Fruit fly (Drosophila melanogaster) whole organism, embryonic: ENCODE data around the gene opa.

ENCODE experiments used
- Atf-2 ChIP-seq: fragments of 200-800 bp; sonication (Bioruptor generic); optimal IDR thresholded peaks from 2 replicates; lab custom pipeline; 2016; ENCODE audit warnings: missing biosample characterization, missing genetic modification characterization
- Atf3 ChIP-seq: fragments of 200-800 bp; sonication (Bioruptor generic); optimal IDR thresholded peaks from 3 replicates; lab custom pipeline; 2016; ENCODE audit warnings: missing biosample characterization, missing genetic modification characterization
- Blimp-1 ChIP-seq: fragments of 200-800 bp; sonication (Bioruptor generic); optimal IDR thresholded peaks from 3 replicates; lab custom pipeline; 2018; ENCODE audit warnings: missing biosample characterization, missing genetic modification characterization, mild to moderate bottlenecking, moderate library complexity, missing genetic modification reagents
- CG12104 ChIP-seq: fragments of 200-800 bp; sonication (Bioruptor generic); optimal IDR thresholded peaks from 3 replicates; lab custom pipeline; 2016; ENCODE audit warnings: missing biosample characterization, missing genetic modification characterization
- CG18764 ChIP-seq: fragments of 200-800 bp; sonication (Bioruptor generic); optimal IDR thresholded peaks from 3 replicates; lab custom pipeline; 2016; ENCODE audit warnings: missing biosample characterization, missing genetic modification characterization
- CG4820 ChIP-seq: fragments of 200-800 bp; sonication (Bioruptor generic); optimal IDR thresholded peaks from 3 replicates; lab custom pipeline; 2016; ENCODE audit warnings: missing biosample characterization, missing genetic modification characterization
- CG6654 ChIP-seq: fragments of 200-800 bp; sonication (Bioruptor generic); optimal IDR thresholded peaks from 2 replicates; lab custom pipeline; 2017; ENCODE audit warnings: missing biosample characterization, mild to moderate bottlenecking, missing genetic modification characterization
- CG7556 ChIP-seq: fragments of 200-800 bp; sonication (Bioruptor generic); optimal IDR thresholded peaks from 2 replicates; lab custom pipeline; 2017; ENCODE audit warnings: missing biosample characterization, mild to moderate bottlenecking, missing genetic modification characterization
- CG9932 ChIP-seq: fragments of 200-800 bp; sonication (Bioruptor generic); IDR thresholded peaks from 2 replicates; pipeline ENCODE4 v1.3.6; 2022; ENCODE audit warnings: missing biosample characterization, missing genetic modification characterization
- D19A ChIP-seq: fragments of 200-800 bp; optimal IDR thresholded peaks from 3 replicates; lab custom pipeline; 2019; ENCODE audit warnings: missing biosample characterization, mild to moderate bottlenecking, missing genetic modification characterization, moderate library complexity
- Dip2 ChIP-seq: fragments of 200-800 bp; sonication (Bioruptor generic); IDR thresholded peaks from 2 replicates; pipeline ENCODE4 v1.3.6; 2022; ENCODE audit warnings: missing biosample characterization, missing genetic modification characterization
- Dll ChIP-seq: fragments of 200-800 bp; sonication (Bioruptor generic); IDR thresholded peaks from 4 replicates; pipeline ENCODE4 v1.3.6; 2022; ENCODE audit warnings: missing biosample characterization, missing genetic modification characterization; ENCODE audit not compliant: partially characterized antibody
- Doc3 ChIP-seq: fragments of 200-800 bp; sonication (Bioruptor generic); IDR thresholded peaks from 3 replicates; pipeline ENCODE4 v1.3.6; 2022; ENCODE audit warnings: missing biosample characterization, missing genetic modification characterization; ENCODE audit not compliant: partially characterized antibody
- Drgx ChIP-seq: fragments of 200-800 bp; sonication (Bioruptor generic); IDR thresholded peaks from 2 replicates; pipeline ENCODE4 v1.3.6; 2022; ENCODE audit warnings: missing biosample characterization, missing genetic modification characterization
- Eip74EF ChIP-seq, 2 experiments: fragments of 200-800 bp in 1 of 2; fragments of >200 bp in 1 of 2; sonication (Bioruptor generic) in 1 of 2; optimal IDR thresholded peaks; 2 replicates each; lab custom pipeline; 2017 to 2019; ENCODE audit warnings: missing biosample characterization in 2 of 2, missing genetic modification characterization in 2 of 2, mild to moderate bottlenecking in 1 of 2, moderate library complexity in 1 of 2
- Kr ChIP-seq: fragments of 200-800 bp; sonication (Bioruptor generic); optimal IDR thresholded peaks from 2 replicates; lab custom pipeline; 2017; ENCODE audit warnings: missing biosample characterization, mild to moderate bottlenecking, missing genetic modification characterization
- Lim3 ChIP-seq: fragments of 200-800 bp; sonication (Bioruptor generic); IDR thresholded peaks from 2 replicates; pipeline ENCODE4 v1.3.6; 2022; ENCODE audit warnings: missing biosample characterization, missing genetic modification characterization
- Med ChIP-seq: fragments of 200-800 bp; sonication (Bioruptor generic); peaks from one replicate; lab custom pipeline; 2016; ENCODE audit warnings: missing biosample characterization, missing genetic modification characterization, mild to moderate bottlenecking, inconsistent platforms, moderate library complexity
- NC2β ChIP-seq: fragments of 200-800 bp; sonication (Bioruptor generic); optimal IDR thresholded peaks from 2 replicates; lab custom pipeline; 2016; ENCODE audit warnings: missing biosample characterization, missing genetic modification characterization
- Nf-YC ChIP-seq: fragments of 200-800 bp; optimal IDR thresholded peaks from 3 replicates; lab custom pipeline; 2019; ENCODE audit warnings: missing biosample characterization, mild to moderate bottlenecking, missing genetic modification characterization, moderate library complexity
- Oaz ChIP-seq: fragments of 200-800 bp; sonication (Bioruptor generic); IDR thresholded peaks from 2 replicates; pipeline ENCODE4 v1.3.6; 2022; ENCODE audit warnings: missing biosample characterization, missing genetic modification characterization
- PHDP ChIP-seq: fragments of 200-800 bp; sonication (Bioruptor generic); optimal IDR thresholded peaks from 3 replicates; lab custom pipeline; 2018; ENCODE audit warnings: missing biosample characterization, mild to moderate bottlenecking, missing genetic modification characterization, moderate library complexity
- Rfx ChIP-seq: fragments of 200-800 bp; sonication (Bioruptor generic); IDR thresholded peaks from 2 replicates; pipeline ENCODE4 v1.3.6; 2022; ENCODE audit warnings: missing biosample characterization, missing genetic modification characterization
- Stat92E ChIP-seq, 3 experiments: fragments of >200 bp in 2 of 3; fragments of 200-800 bp in 1 of 3; sonication (Bioruptor generic) in 1 of 3; optimal IDR thresholded peaks; 2 replicates each; lab custom pipeline; 2017 to 2019; ENCODE audit warnings: missing biosample characterization in 3 of 3, missing genetic modification characterization in 3 of 3, mild to moderate bottlenecking in 1 of 3, moderate library complexity in 1 of 3
- bowl ChIP-seq: fragments of 200-800 bp; sonication (Bioruptor generic); IDR thresholded peaks from 2 replicates; pipeline ENCODE4 v1.3.6; 2022; ENCODE audit warnings: missing biosample characterization, missing genetic modification characterization
- btn ChIP-seq: fragments of 200-800 bp; sonication (Bioruptor generic); optimal IDR thresholded peaks from 2 replicates; lab custom pipeline; 2016; ENCODE audit warnings: missing biosample characterization, missing genetic modification characterization
- ems ChIP-seq: fragments of 200-800 bp; sonication (Bioruptor generic); optimal IDR thresholded peaks from 3 replicates; lab custom pipeline; 2016; ENCODE audit warnings: missing biosample characterization, missing genetic modification characterization
- fd102C ChIP-seq: fragments of 200-800 bp; sonication (Bioruptor generic); optimal IDR thresholded peaks from 2 replicates; lab custom pipeline; 2018; ENCODE audit warnings: missing biosample characterization, mild to moderate bottlenecking, missing genetic modification characterization, moderate library complexity
- gce ChIP-seq: fragments of 200-800 bp; sonication (Bioruptor generic); IDR thresholded peaks from 3 replicates; pipeline ENCODE4 v1.3.6; 2022; ENCODE audit warnings: missing biosample characterization, missing genetic modification characterization
- grau ChIP-seq: fragments of 200-800 bp; optimal IDR thresholded peaks from 3 replicates; lab custom pipeline; 2019; ENCODE audit warnings: missing biosample characterization, mild to moderate bottlenecking, missing genetic modification characterization, moderate library complexity
- h ChIP-seq: fragments of >200 bp; optimal IDR thresholded peaks from 2 replicates; lab custom pipeline; 2017
- hkb ChIP-seq, 2 experiments: fragments of 200-800 bp in 1 of 2; fragments of >200 bp in 1 of 2; sonication (Bioruptor generic) in 1 of 2; IDR thresholded peaks in 1 of 2; optimal IDR thresholded peaks in 1 of 2; 2 replicates each; pipeline versions ENCODE4 v1.3.6 to Lab custom; 2017 to 2022; ENCODE audit warnings: missing biosample characterization in 1 of 2, missing genetic modification characterization in 1 of 2
- kah ChIP-seq: fragments of 200-800 bp; sonication (Bioruptor generic); optimal IDR thresholded peaks from 2 replicates; lab custom pipeline; 2018; ENCODE audit warnings: missing biosample characterization, mild to moderate bottlenecking, missing genetic modification characterization
- ken ChIP-seq: fragments of 200-800 bp; sonication (Bioruptor generic); IDR thresholded peaks from 3 replicates; pipeline ENCODE4 v1.3.6; 2022; ENCODE audit warnings: missing biosample characterization, missing genetic modification characterization
- knrl ChIP-seq: fragments of 200-800 bp; sonication (Bioruptor generic); IDR thresholded peaks from 3 replicates; pipeline ENCODE4 v1.3.6; 2022; ENCODE audit warnings: missing biosample characterization, missing genetic modification characterization; ENCODE audit not compliant: partially characterized antibody
- lmd ChIP-seq: fragments of 200-800 bp; sonication (Bioruptor generic); IDR thresholded peaks from 2 replicates; pipeline ENCODE4 v1.3.6; 2022; ENCODE audit warnings: missing biosample characterization, missing genetic modification characterization
- maf-S ChIP-seq: fragments of 200-800 bp; sonication (Bioruptor generic); optimal IDR thresholded peaks from 2 replicates; lab custom pipeline; 2016; ENCODE audit warnings: missing biosample characterization, missing genetic modification characterization
- mam ChIP-seq: fragments of 200-800 bp; sonication (Bioruptor generic); optimal IDR thresholded peaks from 3 replicates; lab custom pipeline; 2016; ENCODE audit warnings: missing biosample characterization, missing genetic modification characterization
- pfk ChIP-seq: fragments of 200-800 bp; sonication (Bioruptor generic); optimal IDR thresholded peaks from 2 replicates; lab custom pipeline; 2018; ENCODE audit warnings: missing biosample characterization, mild to moderate bottlenecking, missing genetic modification characterization, moderate library complexity
- phol ChIP-seq: fragments of 200-800 bp; sonication (Bioruptor generic); optimal IDR thresholded peaks from 3 replicates; lab custom pipeline; 2018; ENCODE audit warnings: missing biosample characterization, mild to moderate bottlenecking, missing genetic modification characterization, moderate library complexity
- pita ChIP-seq: fragments of 200-800 bp; sonication (Bioruptor generic); optimal IDR thresholded peaks from 2 replicates; lab custom pipeline; 2017; ENCODE audit warnings: missing biosample characterization, mild to moderate bottlenecking, missing genetic modification characterization
- repo ChIP-seq: fragments of 200-800 bp; sonication (Bioruptor generic); optimal IDR thresholded peaks from 2 replicates; lab custom pipeline; 2016; ENCODE audit warnings: missing biosample characterization, missing genetic modification characterization
- row ChIP-seq: fragments of 200-800 bp; sonication (Bioruptor generic); IDR thresholded peaks from 3 replicates; pipeline ENCODE4 v1.3.6; 2022; ENCODE audit warnings: missing biosample characterization, missing genetic modification characterization
- sens ChIP-seq: fragments of 200-800 bp; sonication (Bioruptor generic); peaks from one replicate; lab custom pipeline; 2016; ENCODE audit warnings: missing biosample characterization, missing genetic modification characterization
- seq ChIP-seq: fragments of 200-800 bp; sonication (Bioruptor generic); IDR thresholded peaks from 2 replicates; pipeline ENCODE4 v1.3.6; 2022; ENCODE audit warnings: missing biosample characterization, missing genetic modification characterization
- sim ChIP-seq: fragments of 200-800 bp; sonication (Bioruptor generic); IDR thresholded peaks from 2 replicates; pipeline ENCODE4 v1.3.6; 2022; ENCODE audit warnings: missing biosample characterization, missing genetic modification characterization
- so ChIP-seq: fragments of 200-800 bp; sonication (Bioruptor generic); IDR thresholded peaks from 3 replicates; pipeline ENCODE4 v1.3.6; 2022; ENCODE audit warnings: missing biosample characterization, missing genetic modification characterization
- vnd ChIP-seq: fragments of 200-800 bp; sonication (Bioruptor generic); IDR thresholded peaks from 3 replicates; pipeline ENCODE4 v1.3.6; 2022; ENCODE audit warnings: missing biosample characterization, missing genetic modification characterization; ENCODE audit not compliant: partially characterized antibody
- z ChIP-seq: fragments of 200-800 bp; sonication (Bioruptor generic); IDR thresholded peaks from 3 replicates; pipeline ENCODE4 v1.3.6; 2022; ENCODE audit warnings: missing biosample characterization, missing genetic modification characterization
- zfh1 ChIP-seq: fragments of 200-800 bp; sonication (Bioruptor generic); IDR thresholded peaks from 3 replicates; pipeline ENCODE4 v1.3.6; 2022; ENCODE audit warnings: missing biosample characterization, missing genetic modification characterization
- zfh2 ChIP-seq: fragments of 200-800 bp; sonication (Bioruptor generic); optimal IDR thresholded peaks from 2 replicates; lab custom pipeline; 2016; ENCODE audit warnings: missing biosample characterization, missing genetic modification characterization

The opa gene

dm6 chr3R:4913181-4913580, 60.6 kb downstream of the opa start (continued):
- no peak for TF ChIP-seq CG12104 (GFP tag; lab: Kevin White, UChicago)
- TF ChIP-seq Drgx (GFP tag; lab: Robert Waterston, UW): no peak; the same call in 1 of the 2 replicates
- no peak for TF ChIP-seq Eip74EF (GFP tag; optimal IDR thresholded peaks at IDR 0.05; lab: Kevin White, UChicago)
- no peak for TF ChIP-seq knrl
- peak; percentile 81 for TF ChIP-seq sens (GFP tag; lab: Kevin White, UChicago)
- no peak for TF ChIP-seq repo (GFP tag; lab: Kevin White, UChicago)
- peak; percentile 27 for TF ChIP-seq CG7556 (GFP tag; lab: Kevin White, UChicago)
- no peak for TF ChIP-seq CG4820 (GFP tag; lab: Kevin White, UChicago)
- TF ChIP-seq ems: no peak
- peak; percentile 78 for TF ChIP-seq grau (tag; lab: Kevin White, UChicago)
- TF ChIP-seq CG18764 (GFP tag; lab: Kevin White, UChicago): no peak
- TF ChIP-seq sim (GFP tag; lab: Robert Waterston, UW): no peak
- TF ChIP-seq Atf-2 (GFP tag; lab: Kevin White, UChicago): no peak
- TF ChIP-seq hkb (optimal IDR thresholded peaks at IDR 0.05; lab: Kevin White, UChicago): no peak
- TF ChIP-seq hkb (GFP tag; IDR thresholded peaks at IDR 0.05; lab: Robert Waterston, UW): no peak
- no peak for TF ChIP-seq Doc3 (GFP tag; lab: Robert Waterston, UW)
- TF ChIP-seq ken (GFP tag; lab: Robert Waterston, UW): no peak
- TF ChIP-seq bowl (GFP tag; lab: Robert Waterston, UW): no peak
- peak; percentile 17 for TF ChIP-seq mam (GFP tag; lab: Kevin White, UChicago)
- TF ChIP-seq Atf3 (GFP tag; lab: Kevin White, UChicago): no peak
- TF ChIP-seq Kr (GFP tag; lab: Kevin White, UChicago): no peak
- TF ChIP-seq CG9932 (GFP tag; lab: Robert Waterston, UW): peak; percentile 36
- TF ChIP-seq gce (GFP tag; lab: Robert Waterston, UW): no peak
- peak; percentile 45; the same call in 2 of the 3 replicates for TF ChIP-seq row (GFP tag; lab: Robert Waterston, UW)
- TF ChIP-seq PHDP (tag; lab: Kevin White, UChicago): peak; percentile 8
- TF ChIP-seq NC2β: no peak
- TF ChIP-seq maf-S (GFP tag; lab: Kevin White, UChicago): no peak
- no peak for TF ChIP-seq pita
- no peak for TF ChIP-seq Oaz (GFP tag; lab: Robert Waterston, UW)
- peak; percentile 13 for TF ChIP-seq phol (tag; lab: Kevin White, UChicago)
- TF ChIP-seq z (GFP tag; lab: Robert Waterston, UW): no peak

- TF ChIP-seq pfk (GFP tag; lab: Kevin White, UChicago) (no peak), btn (no peak), Blimp-1 (GFP tag; lab: Kevin White, UChicago) (no peak), zfh2 (GFP tag; lab: Kevin White, UChicago) (no peak), Eip74EF (GFP tag; optimal IDR thresholded peaks at IDR 0.05; lab: Kevin White, UChicago) (no peak), so (GFP tag; lab: Robert Waterston, UW) (no peak), Med (GFP tag; lab: Kevin White, UChicago) (no peak), lmd (GFP tag; lab: Robert Waterston, UW) (no peak), Dll (GFP tag; lab: Robert Waterston, UW) (no peak), Stat92E (GFP tag; optimal IDR thresholded peaks at IDR 0.05; lab: Kevin White, UChicago) (no peak), h (lab: Kevin White, UChicago) (no peak), Oaz (GFP tag; lab: Robert Waterston, UW) (no peak), vnd (GFP tag; lab: Robert Waterston, UW) (no peak), fd102C (GFP tag; lab: Kevin White, UChicago) (no peak), D19A (peak; percentile 54), sens (GFP tag; lab: Kevin White, UChicago) (peak; percentile 83), Lim3 (GFP tag; lab: Robert Waterston, UW) (no peak), Rfx (GFP tag; lab: Robert Waterston, UW) (no peak), kah (GFP tag; lab: Kevin White, UChicago) (peak; percentile 41), Nf-YC (no peak), PHDP (tag; lab: Kevin White, UChicago) (no peak), seq (no peak), CG6654 (no peak), zfh1 (0 out of 3 replicates have a peak, but pooled peaks have one; percentile 11), ems (no peak), Dip2 (GFP tag; lab: Robert Waterston, UW) (no peak)
Observed at dm6 chr3R:4914439-4914880, 61.8 kb downstream of the opa start.
